Worm (Caenorhabditis elegans) whole organism, L3 larva: ENCODE data around the gene C03B1.17.

Source experiments
- R02D3.7 ChIP-seq: fragments of 150-350 bp; optimal IDR thresholded peaks from 2 replicates; lab custom pipeline; 2014; ENCODE audit warnings: missing biosample characterization, missing genetic modification characterization
- ceh-16 ChIP-seq: sonication (generic microtip); optimal IDR thresholded peaks from 2 replicates; lab custom pipeline; 2017; ENCODE audit warnings: missing biosample characterization, missing genetic modification characterization
- ceh-9 ChIP-seq: sonication (generic microtip); optimal IDR thresholded peaks from 2 replicates; lab custom pipeline; 2018; ENCODE audit warnings: missing biosample characterization, missing genetic modification characterization
- daf-12 ChIP-seq: fragments of 150-350 bp; optimal IDR thresholded peaks from 2 replicates; lab custom pipeline; 2014; ENCODE audit warnings: missing biosample characterization, missing genetic modification reagents, missing genetic modification characterization
- egl-27 ChIP-seq: sonication (generic microtip); optimal IDR thresholded peaks from 4 replicates; lab custom pipeline; 2017; ENCODE audit warnings: missing biosample characterization, missing genetic modification reagents, missing genetic modification characterization
- egl-5 ChIP-seq: fragments of 150-350 bp; optimal IDR thresholded peaks from 2 replicates; lab custom pipeline; 2017; ENCODE audit warnings: missing biosample characterization, missing genetic modification reagents, missing genetic modification characterization, inconsistent platforms
- elt-3 ChIP-seq, 3 experiments: fragments of 150-350 bp in 1 of 3; sonication (generic microtip) in 2 of 3; optimal IDR thresholded peaks; 2 replicates in 2 of 3; 4 replicates in 1 of 3; lab custom pipeline; 2014 to 2017; ENCODE audit warnings: missing biosample characterization in 3 of 3, missing genetic modification characterization in 3 of 3
- eor-1 ChIP-seq, 2 experiments: fragments of 150-350 bp; optimal IDR thresholded peaks; 2 replicates each; lab custom pipeline; 2014 to 2018; ENCODE audit warnings: missing biosample characterization in 2 of 2, missing genetic modification characterization in 2 of 2
- fkh-2 ChIP-seq: fragments of 150-350 bp; optimal IDR thresholded peaks from 2 replicates; lab custom pipeline; 2014; ENCODE audit warnings: missing biosample characterization, missing genetic modification reagents, missing genetic modification characterization
- mml-1 ChIP-seq: fragments of 150-350 bp; sonication (generic microtip); optimal IDR thresholded peaks from 3 replicates; lab custom pipeline; 2014; ENCODE audit warnings: missing biosample characterization, missing genetic modification characterization
- nhr-11 ChIP-seq: fragments of 150-350 bp; optimal IDR thresholded peaks from 2 replicates; lab custom pipeline; 2014; ENCODE audit warnings: missing biosample characterization, missing genetic modification characterization
- nhr-43 ChIP-seq: sonication (generic microtip); optimal IDR thresholded peaks from 2 replicates; lab custom pipeline; 2016; ENCODE audit warnings: mild to moderate bottlenecking, missing genetic modification characterization, missing compliant biosample characterization; ENCODE audit not compliant: poor library complexity, severe bottlenecking
- pha-4 ChIP-seq: fragments of 150-350 bp; optimal IDR thresholded peaks from 2 replicates; lab custom pipeline; 2014; ENCODE audit warnings: missing biosample characterization, missing genetic modification reagents, missing genetic modification characterization
- pqm-1 ChIP-seq: fragments of 150-350 bp; optimal IDR thresholded peaks from 2 replicates; lab custom pipeline; 2017; ENCODE audit warnings: missing biosample characterization, missing genetic modification characterization, inconsistent platforms
- sea-2 ChIP-seq: fragments of 150-350 bp; sonication (generic microtip); optimal IDR thresholded peaks from 4 replicates; lab custom pipeline; 2014; ENCODE audit warnings: missing biosample characterization, missing genetic modification reagents, missing genetic modification characterization
- unc-39 ChIP-seq: sonication (generic microtip); optimal IDR thresholded peaks from 4 replicates; lab custom pipeline; 2017; ENCODE audit warnings: missing biosample characterization, missing genetic modification characterization
- unc-62 ChIP-seq: fragments of 150-350 bp; sonication (generic microtip); optimal IDR thresholded peaks from 4 replicates; lab custom pipeline; 2014; ENCODE audit warnings: missing biosample characterization, missing genetic modification reagents, missing genetic modification characterization
- ztf-4 ChIP-seq: fragments of 150-350 bp; optimal IDR thresholded peaks from 2 replicates; lab custom pipeline; 2014; ENCODE audit warnings: missing biosample characterization, missing genetic modification characterization

Gene C03B1.17

ce11 chrX:6420681-6421080, 47.2 kb downstream of the C03B1.17 start, which contains the start of gene K10C2.12:
Gene K10C2.12, minus strand, starts transcription at chrX:6420781.
- TF ChIP-seq elt-3 (tag; optimal IDR thresholded peaks at IDR 0.05; lab: Kevin White, UChicago), result no peak
- no peak for TF ChIP-seq nhr-43 (tag; lab: Kevin White, UChicago)
- no peak for TF ChIP-seq egl-5
- no peak for TF ChIP-seq pqm-1 (tag; lab: Kevin White, UChicago)
- no peak for TF ChIP-seq daf-12
- no peak for TF ChIP-seq R02D3.7 (tag; lab: Kevin White, UChicago)
- no peak for TF ChIP-seq ceh-9 (tag; lab: Kevin White, UChicago)
- TF ChIP-seq ceh-16 (tag; lab: Kevin White, UChicago), result no peak
- no peak for TF ChIP-seq eor-1 (tag; optimal IDR thresholded peaks at IDR 0.05; lab: Kevin White, UChicago)
- no peak for TF ChIP-seq unc-62
- TF ChIP-seq ztf-4, result no peak
- TF ChIP-seq fkh-2 (tag; lab: Kevin White, UChicago), result no peak
- TF ChIP-seq egl-27 (tag; lab: Kevin White, UChicago), result no peak
- TF ChIP-seq nhr-11 (tag; lab: Kevin White, UChicago), result no peak
- TF ChIP-seq unc-39 (tag; lab: Kevin White, UChicago), result no peak
- TF ChIP-seq mml-1 (tag; lab: Kevin White, UChicago), result no peak
- no peak for TF ChIP-seq pha-4 (tag; lab: Kevin White, UChicago)
- TF ChIP-seq sea-2 (GFP tag; lab: Kevin White, UChicago), result no peak
- TF ChIP-seq, all 47 proteins: peak for 0
